Worm (Caenorhabditis elegans) whole organism, L2 larva: Measurements from ENCODE around the gene atad-3.

ENCODE experiments used
- ama-1 ChIP-seq: fragments of 150-350 bp; optimal IDR thresholded peaks from 2 replicates; lab custom pipeline; 2018; ENCODE audit warnings: inconsistent platforms
- mab-5 ChIP-seq: fragments of 150-350 bp; optimal IDR thresholded peaks from 2 replicates; lab custom pipeline; 2014; ENCODE audit warnings: missing biosample characterization, missing genetic modification characterization

DNA sequence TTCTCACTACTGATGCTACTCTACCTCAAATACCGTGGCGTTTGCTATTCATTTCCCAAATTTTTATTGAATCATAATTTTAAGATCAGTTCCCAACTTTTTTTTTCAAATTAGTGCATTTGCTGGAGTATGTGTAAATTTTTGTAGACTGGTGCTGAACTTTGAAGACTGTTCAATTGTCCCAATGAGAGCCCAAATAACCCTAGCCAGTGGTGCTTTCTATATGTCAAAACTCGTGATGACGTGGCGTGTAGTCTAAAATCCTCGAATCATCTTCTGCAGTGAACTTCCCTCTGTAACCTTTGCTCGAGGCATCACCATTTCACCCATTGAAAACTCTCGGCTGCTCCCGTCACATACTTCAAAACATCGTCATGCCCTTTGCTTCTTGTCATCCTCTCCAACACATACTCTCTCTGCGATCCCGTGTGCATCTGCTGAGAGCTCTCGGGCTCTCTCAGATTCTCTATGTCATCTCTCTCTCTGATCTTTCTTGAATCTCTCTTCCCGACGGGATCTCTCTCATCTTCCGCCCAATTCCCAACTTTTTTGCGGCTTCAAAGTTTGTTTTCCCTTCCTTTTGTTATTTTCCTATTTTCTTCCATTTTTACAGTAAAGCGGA, 44.3 kb upstream of the atad-3 start:
- no peak for TF ChIP-seq ama-1 (lab: Kevin White, UChicago)
- TF ChIP-seq mab-5: no peak
